Fruit fly (Drosophila melanogaster) whole organism, embryonic: ENCODE data around the gene CG15764.
A peak's percentile ranks its signal among the peaks of the same experiment; 100 is the strongest.

Experiments used
- Adf1 ChIP-seq: fragments of 200-800 bp; sonication (Bioruptor generic); IDR thresholded peaks from 2 replicates; pipeline ENCODE4 v1.3.6; 2022; ENCODE audit warnings: missing biosample characterization, missing genetic modification characterization
- CG10147 ChIP-seq: fragments of 200-800 bp; sonication (Bioruptor generic); optimal IDR thresholded peaks from 2 replicates; lab custom pipeline; 2019; ENCODE audit warnings: missing biosample characterization, mild to moderate bottlenecking, missing genetic modification characterization, moderate library complexity
- CG10321 ChIP-seq: fragments of 200-800 bp; sonication (Bioruptor generic); IDR thresholded peaks from 2 replicates; pipeline ENCODE4 v1.3.6; 2022; ENCODE audit warnings: missing biosample characterization, missing genetic modification characterization
- CG13775 ChIP-seq: fragments of 200-800 bp; sonication (Bioruptor generic); optimal IDR thresholded peaks from 3 replicates; lab custom pipeline; 2017; ENCODE audit warnings: missing biosample characterization, mild to moderate bottlenecking, missing genetic modification characterization
- CG1529 ChIP-seq: fragments of 200-800 bp; sonication (Bioruptor generic); optimal IDR thresholded peaks from 3 replicates; lab custom pipeline; 2018; ENCODE audit warnings: missing biosample characterization, missing genetic modification characterization
- CG15479 ChIP-seq: fragments of 200-800 bp; sonication (Bioruptor generic); optimal IDR thresholded peaks from 3 replicates; lab custom pipeline; 2019; ENCODE audit warnings: missing biosample characterization, mild to moderate bottlenecking, missing genetic modification characterization, moderate library complexity
- CG16815 ChIP-seq: fragments of 200-800 bp; sonication (Bioruptor generic); optimal IDR thresholded peaks from 3 replicates; lab custom pipeline; 2017; ENCODE audit warnings: missing biosample characterization, mild to moderate bottlenecking, missing genetic modification characterization
- CG17568 ChIP-seq: fragments of 200-800 bp; sonication (Bioruptor generic); optimal IDR thresholded peaks from 2 replicates; lab custom pipeline; 2018; ENCODE audit warnings: missing biosample characterization, mild to moderate bottlenecking, missing genetic modification characterization, moderate library complexity
- CG17612 ChIP-seq: fragments of 200-800 bp; sonication (Bioruptor generic); IDR thresholded peaks from 2 replicates; pipeline ENCODE4 v1.3.6; 2022; ENCODE audit warnings: missing biosample characterization, missing genetic modification characterization
- CG18262 ChIP-seq: fragments of 200-800 bp; optimal IDR thresholded peaks from 3 replicates; lab custom pipeline; 2019; ENCODE audit warnings: missing biosample characterization, mild to moderate bottlenecking, missing genetic modification characterization, moderate library complexity
- CG18764 ChIP-seq: fragments of 200-800 bp; sonication (Bioruptor generic); optimal IDR thresholded peaks from 3 replicates; lab custom pipeline; 2016; ENCODE audit warnings: missing biosample characterization, missing genetic modification characterization
- CG2120 ChIP-seq: fragments of 200-800 bp; sonication (Bioruptor generic); optimal IDR thresholded peaks from 3 replicates; lab custom pipeline; 2016; ENCODE audit warnings: missing biosample characterization, missing genetic modification characterization
- CG31388 ChIP-seq: fragments of 200-800 bp; sonication (Bioruptor generic); optimal IDR thresholded peaks from 2 replicates; lab custom pipeline; 2016; ENCODE audit warnings: missing biosample characterization, missing genetic modification characterization
- CG3281 ChIP-seq: fragments of 200-800 bp; sonication (Bioruptor generic); optimal IDR thresholded peaks from 3 replicates; lab custom pipeline; 2017; ENCODE audit warnings: missing biosample characterization, mild to moderate bottlenecking, missing genetic modification characterization
- CG4360 ChIP-seq: fragments of 200-800 bp; sonication (Bioruptor generic); IDR thresholded peaks from 2 replicates; pipeline ENCODE4 v1.3.6; 2022; ENCODE audit warnings: missing biosample characterization, missing genetic modification characterization
- CG5953 ChIP-seq: fragments of 200-800 bp; sonication (Bioruptor generic); IDR thresholded peaks from 2 replicates; pipeline ENCODE4 v1.3.6; 2022; ENCODE audit warnings: missing biosample characterization, missing genetic modification characterization
- CG6654 ChIP-seq: fragments of 200-800 bp; sonication (Bioruptor generic); optimal IDR thresholded peaks from 2 replicates; lab custom pipeline; 2017; ENCODE audit warnings: missing biosample characterization, mild to moderate bottlenecking, missing genetic modification characterization
- CG8924 ChIP-seq: fragments of 200-800 bp; optimal IDR thresholded peaks from 3 replicates; lab custom pipeline; 2019; ENCODE audit warnings: missing biosample characterization, mild to moderate bottlenecking, missing genetic modification characterization, moderate library complexity
- Camta ChIP-seq: fragments of 200-800 bp; sonication (Bioruptor generic); optimal IDR thresholded peaks from 2 replicates; lab custom pipeline; 2016; ENCODE audit warnings: missing biosample characterization, missing genetic modification characterization
- Dad ChIP-seq: fragments of 200-800 bp; sonication (Bioruptor generic); optimal IDR thresholded peaks from 3 replicates; lab custom pipeline; 2016; ENCODE audit warnings: missing biosample characterization, missing genetic modification characterization
- Doc2 ChIP-seq: fragments of 200-800 bp; sonication (Bioruptor generic); IDR thresholded peaks from 2 replicates; pipeline ENCODE4 v1.3.6; 2022; ENCODE audit warnings: missing biosample characterization, missing genetic modification characterization
- Dp ChIP-seq: fragments of 200-800 bp; sonication (Bioruptor generic); optimal IDR thresholded peaks from 2 replicates; lab custom pipeline; 2018; ENCODE audit warnings: missing biosample characterization, mild to moderate bottlenecking, missing genetic modification characterization, moderate library complexity
- GATAe ChIP-seq: fragments of 200-800 bp; sonication (Bioruptor generic); conservative IDR thresholded peaks from 2 replicates; pipeline ENCODE4 v1.3.6; 2022; ENCODE audit warnings: missing biosample characterization, missing genetic modification characterization
- Hr78 ChIP-seq, 2 experiments: fragments of 200-800 bp in 1 of 2; fragments of >200 bp in 1 of 2; sonication (Bioruptor generic) in 1 of 2; optimal IDR thresholded peaks; 2 replicates each; lab custom pipeline; 2017 to 2019; ENCODE audit warnings: missing biosample characterization in 2 of 2, missing genetic modification characterization in 2 of 2, mild to moderate bottlenecking in 1 of 2, moderate library complexity in 1 of 2
- MBD-R2 ChIP-seq: fragments of 200-800 bp; sonication (Bioruptor generic); IDR thresholded peaks from 2 replicates; pipeline ENCODE4 v1.3.6; 2022; ENCODE audit warnings: missing biosample characterization, missing genetic modification characterization
- NK7.1 ChIP-seq: fragments of 200-800 bp; sonication (Bioruptor generic); optimal IDR thresholded peaks from 3 replicates; lab custom pipeline; 2016; ENCODE audit warnings: missing biosample characterization, missing genetic modification characterization
- Nf-YA ChIP-seq: fragments of 200-800 bp; sonication (Bioruptor generic); IDR thresholded peaks from 2 replicates; pipeline ENCODE4 v1.3.6; 2022; ENCODE audit warnings: missing biosample characterization, missing genetic modification characterization
- Opbp ChIP-seq: fragments of 200-800 bp; sonication (Bioruptor generic); IDR thresholded peaks from 3 replicates; pipeline ENCODE4 v1.3.6; 2022; ENCODE audit warnings: missing biosample characterization, missing genetic modification characterization; ENCODE audit not compliant: partially characterized antibody
- Rx ChIP-seq: fragments of 200-800 bp; sonication (Bioruptor generic); IDR thresholded peaks from 2 replicates; pipeline ENCODE4 v1.3.6; 2022; ENCODE audit warnings: missing biosample characterization, missing genetic modification characterization
- Sin3A ChIP-seq: fragments of >200 bp; optimal IDR thresholded peaks from 2 replicates; lab custom pipeline; 2018
- Usf ChIP-seq: fragments of 200-800 bp; sonication (Bioruptor generic); optimal IDR thresholded peaks from 2 replicates; lab custom pipeline; 2017; ENCODE audit warnings: missing genotype, missing biosample characterization, missing genetic modification characterization
- Xrp1 ChIP-seq: fragments of 200-800 bp; sonication (Bioruptor generic); IDR thresholded peaks from 2 replicates; pipeline ENCODE4 v1.3.6; 2022; ENCODE audit warnings: missing biosample characterization, missing genetic modification characterization
- YL-1 ChIP-seq: fragments of 200-800 bp; sonication (Bioruptor generic); optimal IDR thresholded peaks from 3 replicates; lab custom pipeline; 2017; ENCODE audit warnings: missing biosample characterization, mild to moderate bottlenecking, missing genetic modification characterization
- ase ChIP-seq: fragments of 200-800 bp; sonication (Bioruptor generic); IDR thresholded peaks from 3 replicates; pipeline ENCODE4 v1.3.6; 2022; ENCODE audit warnings: missing biosample characterization, missing genetic modification characterization
- bbx ChIP-seq: fragments of 200-800 bp; sonication (Bioruptor generic); IDR thresholded peaks from 2 replicates; pipeline ENCODE4 v1.3.6; 2022; ENCODE audit warnings: missing biosample characterization, missing genetic modification characterization; ENCODE audit not compliant: partially characterized antibody
- cas ChIP-seq: fragments of 200-800 bp; sonication (Bioruptor generic); IDR thresholded peaks from 2 replicates; pipeline ENCODE4 v1.3.6; 2022; ENCODE audit warnings: missing biosample characterization, missing genetic modification characterization
- cwo ChIP-seq: fragments of 200-800 bp; sonication (Bioruptor generic); optimal IDR thresholded peaks from 3 replicates; lab custom pipeline; 2017; ENCODE audit warnings: missing biosample characterization, missing genetic modification characterization, mild to moderate bottlenecking, moderate library complexity, missing genetic modification reagents
- danr ChIP-seq: fragments of 200-800 bp; sonication (Bioruptor generic); IDR thresholded peaks from 2 replicates; pipeline ENCODE4 v1.3.6; 2022; ENCODE audit warnings: missing biosample characterization, missing genetic modification characterization
- emc ChIP-seq: fragments of 200-800 bp; sonication (Bioruptor generic); optimal IDR thresholded peaks from 2 replicates; lab custom pipeline; 2016; ENCODE audit warnings: missing biosample characterization, missing genetic modification characterization
- hkb ChIP-seq, 2 experiments: fragments of 200-800 bp in 1 of 2; fragments of >200 bp in 1 of 2; sonication (Bioruptor generic) in 1 of 2; IDR thresholded peaks in 1 of 2; optimal IDR thresholded peaks in 1 of 2; 2 replicates each; pipeline versions ENCODE4 v1.3.6 to Lab custom; 2017 to 2022; ENCODE audit warnings: missing biosample characterization in 1 of 2, missing genetic modification characterization in 1 of 2
- p53 ChIP-seq: fragments of 200-800 bp; sonication (Bioruptor generic); optimal IDR thresholded peaks from 2 replicates; lab custom pipeline; 2016; ENCODE audit warnings: missing biosample characterization, missing genetic modification characterization
- pho ChIP-seq: fragments of 200-800 bp; sonication (Bioruptor generic); optimal IDR thresholded peaks from 2 replicates; lab custom pipeline; 2016; ENCODE audit warnings: missing biosample characterization, missing genetic modification characterization
- pita ChIP-seq: fragments of 200-800 bp; sonication (Bioruptor generic); optimal IDR thresholded peaks from 2 replicates; lab custom pipeline; 2017; ENCODE audit warnings: missing biosample characterization, mild to moderate bottlenecking, missing genetic modification characterization
- prd ChIP-seq, 3 experiments: fragments of >200 bp in 2 of 3; fragments of 200-800 bp in 1 of 3; sonication (Bioruptor generic) in 1 of 3; optimal IDR thresholded peaks in 2 of 3; IDR thresholded peaks in 1 of 3; 2 replicates in 2 of 3; 3 replicates in 1 of 3; pipeline versions ENCODE4 v1.3.6 to Lab custom; 2017 to 2022; ENCODE audit warnings: missing biosample characterization in 1 of 3, missing genetic modification characterization in 1 of 3
- row ChIP-seq: fragments of 200-800 bp; sonication (Bioruptor generic); IDR thresholded peaks from 3 replicates; pipeline ENCODE4 v1.3.6; 2022; ENCODE audit warnings: missing biosample characterization, missing genetic modification characterization
- trh ChIP-seq: fragments of 200-800 bp; sonication (Bioruptor generic); optimal IDR thresholded peaks from 2 replicates; lab custom pipeline; 2016; ENCODE audit warnings: missing biosample characterization, missing genetic modification characterization
- tup ChIP-seq: fragments of 200-800 bp; sonication (Bioruptor generic); optimal IDR thresholded peaks from 2 replicates; lab custom pipeline; 2016; ENCODE audit warnings: missing biosample characterization, mild to moderate bottlenecking, missing genetic modification characterization, moderate library complexity
- vnd ChIP-seq: fragments of 200-800 bp; sonication (Bioruptor generic); IDR thresholded peaks from 3 replicates; pipeline ENCODE4 v1.3.6; 2022; ENCODE audit warnings: missing biosample characterization, missing genetic modification characterization; ENCODE audit not compliant: partially characterized antibody
- zf30C ChIP-seq: fragments of 200-800 bp; sonication (Bioruptor generic); optimal IDR thresholded peaks from 3 replicates; lab custom pipeline; 2018; ENCODE audit warnings: missing biosample characterization, mild to moderate bottlenecking, missing genetic modification characterization

Gene CG15764

DNA sequence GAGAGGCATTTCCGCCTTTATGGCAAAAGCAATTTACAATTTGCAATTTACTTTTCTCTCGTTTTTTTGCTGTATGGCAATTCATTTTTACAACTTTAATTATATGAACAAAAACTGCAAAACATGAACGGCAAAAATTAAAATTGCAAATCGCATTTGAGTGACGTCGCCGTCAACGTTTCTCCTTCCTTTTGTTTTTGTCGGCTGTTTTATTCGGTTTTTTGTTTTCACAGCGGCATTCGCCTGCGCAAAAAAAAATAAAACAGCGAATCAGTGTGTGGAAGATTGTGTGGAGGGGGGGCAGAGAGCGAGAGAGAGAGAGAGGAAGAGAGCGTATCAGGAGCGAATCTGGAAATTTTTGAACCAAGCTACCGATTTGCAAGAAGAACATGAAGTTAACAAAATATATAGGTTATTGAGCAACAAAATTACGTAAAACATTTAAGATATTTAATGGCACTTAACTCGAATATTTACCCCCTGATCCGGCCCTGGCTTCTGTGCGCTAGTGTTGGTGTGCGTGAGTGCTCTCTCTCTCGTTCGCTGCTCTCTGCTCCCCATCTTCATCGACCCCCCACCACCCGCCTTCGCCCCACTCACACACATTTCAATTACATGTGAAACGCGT lies 49.7 kb downstream of the CG15764 start (continued):
- peak; percentile 98 for TF ChIP-seq cas (GFP tag; lab: Robert Waterston, UW)
- TF ChIP-seq MBD-R2 (GFP tag; lab: Robert Waterston, UW): peak; percentile 99
- TF ChIP-seq vnd (GFP tag; lab: Robert Waterston, UW): peak; percentile 83
- TF ChIP-seq pho (GFP tag; lab: Kevin White, UChicago): peak; percentile 99
- peak; percentile 98 for TF ChIP-seq CG1529 (GFP tag; lab: Kevin White, UChicago)
- no peak for TF ChIP-seq hkb (optimal IDR thresholded peaks at IDR 0.05; lab: Kevin White, UChicago)
- TF ChIP-seq hkb (GFP tag; IDR thresholded peaks at IDR 0.05; lab: Robert Waterston, UW): peak; percentile 99
- peak; percentile 99 for TF ChIP-seq danr (GFP tag; lab: Robert Waterston, UW)
- no peak for TF ChIP-seq prd (optimal IDR thresholded peaks at IDR 0.05; lab: Kevin White, UChicago)
- peak; percentile 100 for TF ChIP-seq prd (GFP tag; IDR thresholded peaks at IDR 0.05; lab: Robert Waterston, UW)
- TF ChIP-seq NK7.1 (GFP tag; lab: Kevin White, UChicago): peak; percentile 98
- peak; percentile 97 for TF ChIP-seq CG31388 (GFP tag; lab: Kevin White, UChicago)
- TF ChIP-seq Doc2 (GFP tag; lab: Robert Waterston, UW): peak; percentile 98
- peak; percentile 99 for TF ChIP-seq cwo (GFP tag; lab: Kevin White, UChicago)
- peak; percentile 99 for TF ChIP-seq CG5953 (GFP tag; lab: Robert Waterston, UW)
- TF ChIP-seq Sin3A: no peak
- peak; percentile 98 for TF ChIP-seq tup (GFP tag; lab: Kevin White, UChicago)
- peak; percentile 99 for TF ChIP-seq CG16815 (GFP tag; lab: Kevin White, UChicago)
- peak; percentile 99 for TF ChIP-seq Camta (GFP tag; lab: Kevin White, UChicago)
- peak; percentile 99 for TF ChIP-seq Dad
- peak; percentile 99 for TF ChIP-seq ase (GFP tag; lab: Robert Waterston, UW)
- TF ChIP-seq CG10321 (GFP tag; lab: Robert Waterston, UW): peak; percentile 88
- TF ChIP-seq p53: peak; percentile 96
- peak; percentile 99 for TF ChIP-seq CG10147 (GFP tag; lab: Kevin White, UChicago)
- TF ChIP-seq Hr78 (GFP tag; optimal IDR thresholded peaks at IDR 0.05; lab: Kevin White, UChicago): peak in 1 of 2 experiments; percentile 90
- peak; percentile 97 for TF ChIP-seq CG18262 (tag; lab: Kevin White, UChicago)
- peak; percentile 97 for TF ChIP-seq CG17568 (GFP tag; lab: Kevin White, UChicago)
- TF ChIP-seq CG8924: peak; percentile 98
- no peak for TF ChIP-seq CG15479
- TF ChIP-seq CG2120 (GFP tag; lab: Kevin White, UChicago): peak; percentile 100
- TF ChIP-seq CG4360 (GFP tag; lab: Robert Waterston, UW): peak; percentile 86
- TF ChIP-seq CG13775 (GFP tag; lab: Kevin White, UChicago): peak; percentile 96
- peak; percentile 98 for TF ChIP-seq GATAe (GFP tag; lab: Robert Waterston, UW)
- TF ChIP-seq Xrp1: peak; percentile 99
- peak; percentile 92 for TF ChIP-seq Adf1 (GFP tag; lab: Robert Waterston, UW)
- TF ChIP-seq row (GFP tag; lab: Robert Waterston, UW): peak; percentile 100
- TF ChIP-seq Usf: peak; percentile 98
- TF ChIP-seq CG18764 (GFP tag; lab: Kevin White, UChicago): peak; percentile 97
- TF ChIP-seq trh (GFP tag; lab: Kevin White, UChicago): peak; percentile 97
- TF ChIP-seq zf30C (GFP tag; lab: Kevin White, UChicago): peak; percentile 31
- peak; percentile 96 for TF ChIP-seq Opbp (GFP tag; lab: Robert Waterston, UW)
- TF ChIP-seq emc (GFP tag; lab: Kevin White, UChicago): peak; percentile 97
- peak; percentile 99 for TF ChIP-seq CG17612
- TF ChIP-seq Dp (GFP tag; lab: Kevin White, UChicago): peak; percentile 43
- TF ChIP-seq CG3281 (GFP tag; lab: Kevin White, UChicago): peak; percentile 98
- TF ChIP-seq CG6654 (GFP tag; lab: Kevin White, UChicago): peak; percentile 93
- peak; percentile 99 for TF ChIP-seq Rx (GFP tag; lab: Robert Waterston, UW)
- peak; percentile 95 for TF ChIP-seq YL-1 (GFP tag; lab: Kevin White, UChicago)
- peak; percentile 98 for TF ChIP-seq Nf-YA
- no peak for TF ChIP-seq pita (GFP tag; lab: Kevin White, UChicago)
- peak; percentile 82 for TF ChIP-seq bbx (GFP tag; lab: Robert Waterston, UW)
